Fruit fly (Drosophila melanogaster) whole organism, embryonic: ENCODE measurements around the gene Hip14.
A peak's percentile ranks its signal among the peaks of the same experiment; 100 is the strongest.

Source experiments
- Atf-2 ChIP-seq: fragments of 200-800 bp; sonication (Bioruptor generic); optimal IDR thresholded peaks from 2 replicates; lab custom pipeline; 2016; ENCODE audit warnings: missing biosample characterization, missing genetic modification characterization
- Atf3 ChIP-seq: fragments of 200-800 bp; sonication (Bioruptor generic); optimal IDR thresholded peaks from 3 replicates; lab custom pipeline; 2016; ENCODE audit warnings: missing biosample characterization, missing genetic modification characterization
- Bgb ChIP-seq: fragments of 200-800 bp; sonication (Bioruptor generic); IDR thresholded peaks from 2 replicates; pipeline ENCODE4 v1.3.6; 2022; ENCODE audit warnings: missing biosample characterization, missing genetic modification characterization; ENCODE audit not compliant: partially characterized antibody
- CG11093 ChIP-seq: fragments of 200-800 bp; sonication (Bioruptor generic); IDR thresholded peaks from 3 replicates; pipeline ENCODE4 v1.3.6; 2022; ENCODE audit warnings: missing biosample characterization, missing genetic modification characterization
- CG11398 ChIP-seq: fragments of 200-800 bp; sonication (Bioruptor generic); optimal IDR thresholded peaks from 2 replicates; lab custom pipeline; 2016; ENCODE audit warnings: missing biosample characterization, missing genetic modification characterization
- CG12219 ChIP-seq: fragments of 200-800 bp; sonication (Bioruptor generic); optimal IDR thresholded peaks from 3 replicates; lab custom pipeline; 2018; ENCODE audit warnings: missing biosample characterization, mild to moderate bottlenecking, missing genetic modification characterization
- CG12942 ChIP-seq: fragments of 200-800 bp; sonication (Bioruptor generic); optimal IDR thresholded peaks from 3 replicates; lab custom pipeline; 2016; ENCODE audit warnings: missing biosample characterization, missing genetic modification characterization
- CG14050 ChIP-seq: fragments of 200-800 bp; sonication (Bioruptor generic); IDR thresholded peaks from 3 replicates; pipeline ENCODE4 v1.3.6; 2022; ENCODE audit warnings: missing biosample characterization, missing genetic modification characterization
- CG14965 ChIP-seq: fragments of 200-800 bp; sonication (Bioruptor generic); optimal IDR thresholded peaks from 2 replicates; lab custom pipeline; 2016; ENCODE audit warnings: missing biosample characterization, missing genetic modification characterization, borderline replicate concordance
- CG15011 ChIP-seq: fragments of 200-800 bp; sonication (Bioruptor generic); optimal IDR thresholded peaks from 3 replicates; lab custom pipeline; 2018; ENCODE audit warnings: missing biosample characterization, mild to moderate bottlenecking, missing genetic modification characterization
- CG16813 ChIP-seq: fragments of 200-800 bp; sonication (Bioruptor generic); IDR thresholded peaks from 3 replicates; pipeline ENCODE4 v1.3.6; 2022; ENCODE audit warnings: missing biosample characterization, missing genetic modification characterization; ENCODE audit not compliant: partially characterized antibody
- CG17359 ChIP-seq: fragments of 200-800 bp; sonication (Bioruptor generic); optimal IDR thresholded peaks from 3 replicates; lab custom pipeline; 2018; ENCODE audit warnings: missing biosample characterization, mild to moderate bottlenecking, missing genetic modification characterization, moderate library complexity
- CG17385 ChIP-seq: fragments of 200-800 bp; sonication (Bioruptor generic); optimal IDR thresholded peaks from 3 replicates; lab custom pipeline; 2018; ENCODE audit warnings: missing biosample characterization, mild to moderate bottlenecking, missing genetic modification characterization
- CG17612 ChIP-seq: fragments of 200-800 bp; sonication (Bioruptor generic); IDR thresholded peaks from 2 replicates; pipeline ENCODE4 v1.3.6; 2022; ENCODE audit warnings: missing biosample characterization, missing genetic modification characterization
- CG17912 ChIP-seq: fragments of 200-800 bp; sonication (Bioruptor generic); optimal IDR thresholded peaks from 2 replicates; lab custom pipeline; 2018; ENCODE audit warnings: missing biosample characterization, mild to moderate bottlenecking, missing genetic modification characterization
- CG18011 ChIP-seq: fragments of 200-800 bp; sonication (Bioruptor generic); optimal IDR thresholded peaks from 2 replicates; lab custom pipeline; 2017; ENCODE audit warnings: missing biosample characterization, missing genetic modification characterization, mild to moderate bottlenecking, moderate library complexity, missing genotype
- CG30020 ChIP-seq: fragments of 200-800 bp; optimal IDR thresholded peaks from 2 replicates; lab custom pipeline; 2019; ENCODE audit warnings: missing biosample characterization, mild to moderate bottlenecking, missing genetic modification characterization, moderate library complexity
- CG31388 ChIP-seq: fragments of 200-800 bp; sonication (Bioruptor generic); optimal IDR thresholded peaks from 2 replicates; lab custom pipeline; 2016; ENCODE audit warnings: missing biosample characterization, missing genetic modification characterization
- CG3281 ChIP-seq: fragments of 200-800 bp; sonication (Bioruptor generic); optimal IDR thresholded peaks from 3 replicates; lab custom pipeline; 2017; ENCODE audit warnings: missing biosample characterization, mild to moderate bottlenecking, missing genetic modification characterization
- CG6175 ChIP-seq: fragments of 200-800 bp; sonication (Bioruptor generic); IDR thresholded peaks from 3 replicates; pipeline ENCODE4 v1.3.6; 2022; ENCODE audit warnings: missing biosample characterization, missing genetic modification characterization
- CG6683 ChIP-seq: fragments of 200-800 bp; sonication (Bioruptor generic); optimal IDR thresholded peaks from 2 replicates; lab custom pipeline; 2017; ENCODE audit warnings: missing biosample characterization, mild to moderate bottlenecking, missing genetic modification characterization, missing genetic modification reagents
- CG6813 ChIP-seq: fragments of 200-800 bp; sonication (Bioruptor generic); optimal IDR thresholded peaks from 2 replicates; lab custom pipeline; 2017; ENCODE audit warnings: missing biosample characterization, missing genetic modification characterization, mild to moderate bottlenecking, moderate library complexity, missing genetic modification reagents
- CG8281 ChIP-seq: fragments of 200-800 bp; sonication (Bioruptor generic); optimal IDR thresholded peaks from 2 replicates; lab custom pipeline; 2018; ENCODE audit warnings: missing biosample characterization, mild to moderate bottlenecking, missing genetic modification characterization, moderate library complexity
- D19A ChIP-seq: fragments of 200-800 bp; optimal IDR thresholded peaks from 3 replicates; lab custom pipeline; 2019; ENCODE audit warnings: missing biosample characterization, mild to moderate bottlenecking, missing genetic modification characterization, moderate library complexity
- Dbx ChIP-seq: fragments of 200-800 bp; sonication (Bioruptor generic); IDR thresholded peaks from 3 replicates; pipeline ENCODE4 v1.3.6; 2022; ENCODE audit warnings: missing biosample characterization, missing genetic modification characterization
- E2f1 ChIP-seq: fragments of 200-800 bp; sonication (Bioruptor generic); IDR thresholded peaks from 2 replicates; pipeline ENCODE4 v1.3.6; 2022; ENCODE audit warnings: missing biosample characterization, missing genetic modification characterization
- Elba2 ChIP-seq: fragments of 200-800 bp; sonication (Bioruptor generic); optimal IDR thresholded peaks from 3 replicates; lab custom pipeline; 2016; ENCODE audit warnings: missing biosample characterization, missing genetic modification characterization
- Ets97D ChIP-seq: fragments of 200-800 bp; sonication (Bioruptor generic); optimal IDR thresholded peaks from 3 replicates; lab custom pipeline; 2016; ENCODE audit warnings: missing biosample characterization, missing genetic modification characterization
- H15 ChIP-seq: fragments of 200-800 bp; sonication (Bioruptor generic); IDR thresholded peaks from 3 replicates; pipeline ENCODE4 v1.3.6; 2022; ENCODE audit warnings: missing biosample characterization, missing genetic modification characterization
- HHEX ChIP-seq: fragments of 200-800 bp; sonication (Bioruptor generic); optimal IDR thresholded peaks from 3 replicates; lab custom pipeline; 2017; ENCODE audit warnings: missing biosample characterization, mild to moderate bottlenecking, missing genetic modification characterization, missing genetic modification reagents
- HLH54F ChIP-seq: fragments of 200-800 bp; sonication (Bioruptor generic); optimal IDR thresholded peaks from 3 replicates; lab custom pipeline; 2016; ENCODE audit warnings: missing biosample characterization, missing genetic modification characterization
- HmgD ChIP-seq: fragments of 200-800 bp; sonication (Bioruptor generic); optimal IDR thresholded peaks from 3 replicates; lab custom pipeline; 2016; ENCODE audit warnings: missing biosample characterization, missing genetic modification characterization
- HmgZ ChIP-seq: fragments of 200-800 bp; sonication (Bioruptor generic); optimal IDR thresholded peaks from 2 replicates; lab custom pipeline; 2018; ENCODE audit warnings: missing biosample characterization, mild to moderate bottlenecking, missing genetic modification characterization
- Max ChIP-seq: fragments of 200-800 bp; sonication (Bioruptor generic); optimal IDR thresholded peaks from 2 replicates; lab custom pipeline; 2016; ENCODE audit warnings: missing biosample characterization, mild to moderate bottlenecking, missing genetic modification characterization
- Rx ChIP-seq: fragments of 200-800 bp; sonication (Bioruptor generic); IDR thresholded peaks from 2 replicates; pipeline ENCODE4 v1.3.6; 2022; ENCODE audit warnings: missing biosample characterization, missing genetic modification characterization
- Sry-β ChIP-seq: fragments of 200-800 bp; sonication (Bioruptor generic); optimal IDR thresholded peaks from 2 replicates; lab custom pipeline; 2018; ENCODE audit warnings: missing biosample characterization, mild to moderate bottlenecking, missing genetic modification characterization, moderate library complexity
- ara ChIP-seq: fragments of 200-800 bp; sonication (Bioruptor generic); IDR thresholded peaks from 2 replicates; pipeline ENCODE4 v1.3.6; 2022; ENCODE audit warnings: missing biosample characterization, missing genetic modification characterization
- ato ChIP-seq: fragments of 200-800 bp; sonication (Bioruptor generic); IDR thresholded peaks from 2 replicates; pipeline ENCODE4 v1.3.6; 2022; ENCODE audit warnings: missing biosample characterization, missing genetic modification characterization; ENCODE audit not compliant: partially characterized antibody
- crol ChIP-seq: fragments of 200-800 bp; sonication (Bioruptor generic); IDR thresholded peaks from 2 replicates; pipeline ENCODE4 v1.3.6; 2022; ENCODE audit warnings: missing biosample characterization, missing genetic modification characterization
- esg ChIP-seq: fragments of 200-800 bp; sonication (Bioruptor generic); conservative IDR thresholded peaks from 2 replicates; pipeline ENCODE4 v1.3.6; 2022; ENCODE audit warnings: missing biosample characterization, missing genetic modification characterization
- gcm2 ChIP-seq: fragments of 200-800 bp; sonication (Bioruptor generic); optimal IDR thresholded peaks from 2 replicates; lab custom pipeline; 2016; ENCODE audit warnings: missing biosample characterization, missing genetic modification characterization
- h ChIP-seq: fragments of >200 bp; optimal IDR thresholded peaks from 2 replicates; lab custom pipeline; 2017
- ken ChIP-seq: fragments of 200-800 bp; sonication (Bioruptor generic); IDR thresholded peaks from 3 replicates; pipeline ENCODE4 v1.3.6; 2022; ENCODE audit warnings: missing biosample characterization, missing genetic modification characterization
- lab ChIP-seq: fragments of 200-800 bp; sonication (Bioruptor generic); optimal IDR thresholded peaks from 3 replicates; lab custom pipeline; 2017; ENCODE audit warnings: missing biosample characterization, missing genetic modification characterization, mild to moderate bottlenecking, moderate library complexity, missing genetic modification reagents
- sisA ChIP-seq: fragments of 200-800 bp; sonication (Bioruptor generic); IDR thresholded peaks from 2 replicates; pipeline ENCODE4 v1.3.6; 2022; ENCODE audit warnings: missing biosample characterization, missing genetic modification characterization
- sqz ChIP-seq: fragments of 200-800 bp; sonication (Bioruptor generic); optimal IDR thresholded peaks from 3 replicates; lab custom pipeline; 2018; ENCODE audit warnings: missing biosample characterization, mild to moderate bottlenecking, missing genetic modification characterization
- tup ChIP-seq: fragments of 200-800 bp; sonication (Bioruptor generic); optimal IDR thresholded peaks from 2 replicates; lab custom pipeline; 2016; ENCODE audit warnings: missing biosample characterization, mild to moderate bottlenecking, missing genetic modification characterization, moderate library complexity
- usp ChIP-seq: fragments of >200 bp; optimal IDR thresholded peaks from 2 replicates; lab custom pipeline; 2017; ENCODE audit warnings: missing biosample characterization, missing genetic modification characterization
- wdn ChIP-seq: fragments of 200-800 bp; sonication (Bioruptor generic); IDR thresholded peaks from 2 replicates; pipeline ENCODE4 v1.3.6; 2022; ENCODE audit warnings: missing biosample characterization, missing genetic modification characterization
- zen ChIP-seq: fragments of 200-800 bp; sonication (Bioruptor generic); optimal IDR thresholded peaks from 3 replicates; lab custom pipeline; 2018; ENCODE audit warnings: missing biosample characterization, mild to moderate bottlenecking, missing genetic modification characterization, moderate library complexity

Hip14 gene

DNA sequence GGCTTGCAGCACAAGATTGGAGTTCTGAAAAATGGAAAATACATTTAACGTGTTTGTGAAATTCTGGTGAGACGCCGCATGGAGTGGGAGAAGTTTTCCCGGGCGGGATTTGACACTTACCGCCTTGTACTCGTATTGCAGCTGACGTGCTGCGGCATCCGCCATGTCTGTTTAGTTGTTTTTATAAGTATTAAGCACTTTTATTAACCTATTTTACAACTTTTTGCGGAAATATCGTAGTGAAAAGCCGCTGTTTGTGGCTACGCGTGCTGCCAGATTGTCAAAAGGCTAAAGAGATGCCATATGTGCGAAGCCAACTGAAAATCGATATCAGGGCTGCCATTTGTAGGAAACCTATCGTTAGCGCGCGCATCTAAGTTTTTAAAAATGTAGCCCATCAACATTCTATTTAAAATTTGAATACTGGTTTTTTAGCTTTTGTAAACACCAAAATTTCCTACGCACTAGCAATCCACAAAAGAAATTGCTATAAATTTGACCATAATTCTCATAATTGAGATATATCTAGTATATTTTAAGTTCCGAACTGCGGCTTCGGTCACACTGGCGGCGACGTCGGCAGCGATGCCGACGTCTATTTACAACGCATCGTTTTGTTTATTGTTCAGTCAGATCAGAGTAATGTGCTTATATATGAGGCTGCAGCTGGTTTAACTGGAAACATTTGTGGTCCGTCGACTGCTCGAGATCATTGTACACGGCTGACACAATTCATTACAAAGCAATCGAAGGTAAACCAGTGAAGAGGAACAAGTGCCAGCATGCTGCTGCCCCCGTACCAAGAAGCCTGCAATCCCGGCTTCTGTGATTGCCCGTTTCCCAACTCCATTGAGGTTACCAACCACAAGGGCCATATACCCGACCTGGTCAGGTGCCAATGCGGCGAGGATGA lies 20.2 kb upstream of the Hip14 start, which contains the start of the genes Brr2 and CG10516 (continued):
- no peak for TF ChIP-seq Atf-2 (GFP tag; lab: Kevin White, UChicago)
- no peak for TF ChIP-seq crol
- TF ChIP-seq Dbx (GFP tag; lab: Robert Waterston, UW), result peak; percentile 36; the same call in 1 of the 3 replicates
- TF ChIP-seq CG3281, result no peak
- TF ChIP-seq CG17612 (GFP tag; lab: Robert Waterston, UW), result no peak
- no peak for TF ChIP-seq ato
- no peak for TF ChIP-seq D19A
- TF ChIP-seq CG31388, result no peak
- TF ChIP-seq HHEX (GFP tag; lab: Kevin White, UChicago), result peak; percentile 11
- peak; percentile 23 for TF ChIP-seq HmgD
- TF ChIP-seq CG17359 (tag; lab: Kevin White, UChicago), result no peak
- TF ChIP-seq Rx (GFP tag; lab: Robert Waterston, UW), result no peak
- no peak for TF ChIP-seq H15 (GFP tag; lab: Robert Waterston, UW)
- TF ChIP-seq CG17912 (GFP tag; lab: Kevin White, UChicago), result no peak
- no peak for TF ChIP-seq CG6683 (GFP tag; lab: Kevin White, UChicago)
- no peak for TF ChIP-seq sqz (GFP tag; lab: Kevin White, UChicago)
- TF ChIP-seq ara, result no peak
- TF ChIP-seq CG6813 (GFP tag; lab: Kevin White, UChicago), result no peak
- 0 out of 2 replicates have a peak, but pooled peaks have one; percentile 5 for TF ChIP-seq Bgb (GFP tag; lab: Robert Waterston, UW)
- no peak for TF ChIP-seq tup (GFP tag; lab: Kevin White, UChicago)
- TF ChIP-seq Elba2, result no peak
- no peak for TF ChIP-seq CG14050 (GFP tag; lab: Robert Waterston, UW)
- TF ChIP-seq CG18011 (GFP tag; lab: Kevin White, UChicago), result no peak
- no peak for TF ChIP-seq CG12942 (GFP tag; lab: Kevin White, UChicago)
- TF ChIP-seq CG14965 (GFP tag; lab: Kevin White, UChicago), result no peak
- TF ChIP-seq CG30020 (tag; lab: Kevin White, UChicago), result peak; percentile 57
- no peak for TF ChIP-seq Sry-β
- TF ChIP-seq CG16813, result no peak; the same call in 1 of the 3 replicates
- no peak for TF ChIP-seq CG6175 (GFP tag; lab: Robert Waterston, UW)
- peak; percentile 68 for TF ChIP-seq Max (GFP tag; lab: Kevin White, UChicago)
- no peak for TF ChIP-seq lab (GFP tag; lab: Kevin White, UChicago)
- no peak for TF ChIP-seq h
- no peak for TF ChIP-seq CG11398 (GFP tag; lab: Kevin White, UChicago)
- peak; percentile 15 for TF ChIP-seq zen
- peak; percentile 50 for TF ChIP-seq HmgZ (tag; lab: Kevin White, UChicago)
- TF ChIP-seq CG12219 (GFP tag; lab: Kevin White, UChicago), result no peak
- no peak for TF ChIP-seq gcm2
- no peak for TF ChIP-seq CG17385
- TF ChIP-seq sisA, result no peak
- TF ChIP-seq usp, result no peak
- TF ChIP-seq CG15011 (GFP tag; lab: Kevin White, UChicago), result no peak
- no peak for TF ChIP-seq E2f1
- no peak for TF ChIP-seq ken
- TF ChIP-seq Ets97D (GFP tag; lab: Kevin White, UChicago), result peak; percentile 66
- no peak for TF ChIP-seq CG11093 (GFP tag; lab: Robert Waterston, UW)
- peak; percentile 37 for TF ChIP-seq HLH54F (GFP tag; lab: Kevin White, UChicago)
- TF ChIP-seq esg, result no peak
- no peak for TF ChIP-seq CG8281 (tag; lab: Kevin White, UChicago)
- TF ChIP-seq wdn (GFP tag; lab: Robert Waterston, UW), result no peak
- TF ChIP-seq Atf3 (GFP tag; lab: Kevin White, UChicago), result no peak
